Worm (Caenorhabditis elegans) whole organism, L3 larva: ENCODE results near the gene K02G10.15.

Experiments
- R02D3.7 ChIP-seq: fragments of 150-350 bp; optimal IDR thresholded peaks from 2 replicates; lab custom pipeline; 2014; ENCODE audit warnings: missing biosample characterization, missing genetic modification characterization
- ama-1 ChIP-seq: fragments of 150-350 bp; optimal IDR thresholded peaks from 2 replicates; lab custom pipeline; 2018
- ceh-28 ChIP-seq: fragments of 150-350 bp; optimal IDR thresholded peaks from 2 replicates; lab custom pipeline; 2014; ENCODE audit warnings: missing biosample characterization, missing genetic modification reagents, missing genetic modification characterization
- egl-27 ChIP-seq: sonication (generic microtip); optimal IDR thresholded peaks from 4 replicates; lab custom pipeline; 2017; ENCODE audit warnings: missing biosample characterization, missing genetic modification reagents, missing genetic modification characterization
- egl-5 ChIP-seq: fragments of 150-350 bp; optimal IDR thresholded peaks from 2 replicates; lab custom pipeline; 2017; ENCODE audit warnings: missing biosample characterization, missing genetic modification reagents, missing genetic modification characterization, inconsistent platforms
- elt-1 ChIP-seq: fragments of 150-350 bp; optimal IDR thresholded peaks from 2 replicates; lab custom pipeline; 2014; ENCODE audit warnings: missing biosample characterization, missing genetic modification characterization
- elt-2 ChIP-seq: sonication (generic microtip); optimal IDR thresholded peaks from 2 replicates; lab custom pipeline; 2016; ENCODE audit warnings: missing genetic modification reagents, mild to moderate bottlenecking, missing genetic modification characterization, missing compliant biosample characterization
- elt-3 ChIP-seq, 3 experiments: fragments of 150-350 bp in 1 of 3; sonication (generic microtip) in 2 of 3; optimal IDR thresholded peaks; 2 replicates in 2 of 3; 4 replicates in 1 of 3; lab custom pipeline; 2014 to 2017; ENCODE audit warnings: missing biosample characterization in 3 of 3, missing genetic modification characterization in 3 of 3
- eor-1 ChIP-seq, 2 experiments: fragments of 150-350 bp; optimal IDR thresholded peaks; 2 replicates each; lab custom pipeline; 2014 to 2018; ENCODE audit warnings: missing biosample characterization in 2 of 2, missing genetic modification characterization in 2 of 2
- fkh-2 ChIP-seq: fragments of 150-350 bp; optimal IDR thresholded peaks from 2 replicates; lab custom pipeline; 2014; ENCODE audit warnings: missing biosample characterization, missing genetic modification reagents, missing genetic modification characterization
- hmg-11 ChIP-seq: sonication (generic microtip); optimal IDR thresholded peaks from 2 replicates; lab custom pipeline; 2016; ENCODE audit warnings: missing genetic modification characterization, missing compliant biosample characterization
- jun-1 ChIP-seq: fragments of 150-350 bp; optimal IDR thresholded peaks from 2 replicates; lab custom pipeline; 2014; ENCODE audit warnings: missing biosample characterization, missing genetic modification reagents, missing genetic modification characterization
- lin-15B ChIP-seq: fragments of 150-350 bp; optimal IDR thresholded peaks from 2 replicates; lab custom pipeline; 2014; ENCODE audit warnings: missing biosample characterization, missing genetic modification characterization
- lin-39 ChIP-seq: fragments of 150-350 bp; optimal IDR thresholded peaks from 2 replicates; lab custom pipeline; 2018; ENCODE audit warnings: missing biosample characterization, missing genetic modification reagents, missing genetic modification characterization
- mdl-1 ChIP-seq: fragments of 150-350 bp; optimal IDR thresholded peaks from 2 replicates; lab custom pipeline; 2014; ENCODE audit warnings: missing biosample characterization, missing genetic modification characterization
- mml-1 ChIP-seq: fragments of 150-350 bp; sonication (generic microtip); optimal IDR thresholded peaks from 3 replicates; lab custom pipeline; 2014; ENCODE audit warnings: missing biosample characterization, missing genetic modification characterization
- nfya-1 ChIP-seq: sonication (generic microtip); optimal IDR thresholded peaks from 2 replicates; lab custom pipeline; 2017; ENCODE audit warnings: missing genetic modification characterization, mild to moderate bottlenecking, missing compliant biosample characterization, antibody characterized with exemption, moderate library complexity; ENCODE audit not compliant: insufficient read depth
- nhr-11 ChIP-seq: fragments of 150-350 bp; optimal IDR thresholded peaks from 2 replicates; lab custom pipeline; 2014; ENCODE audit warnings: missing biosample characterization, missing genetic modification characterization
- nhr-23 ChIP-seq: fragments of 150-350 bp; optimal IDR thresholded peaks from 2 replicates; lab custom pipeline; 2014; ENCODE audit warnings: missing biosample characterization, missing genetic modification reagents, missing genetic modification characterization
- nhr-25 ChIP-seq: sonication (generic microtip); optimal IDR thresholded peaks from 2 replicates; lab custom pipeline; 2017; ENCODE audit warnings: missing biosample characterization, missing genetic modification characterization
- nhr-28 ChIP-seq: fragments of 150-350 bp; optimal IDR thresholded peaks from 2 replicates; lab custom pipeline; 2014; ENCODE audit warnings: missing biosample characterization, missing genetic modification characterization
- nhr-77 ChIP-seq: fragments of 150-350 bp; optimal IDR thresholded peaks from 2 replicates; lab custom pipeline; 2014; ENCODE audit warnings: missing biosample characterization, missing genetic modification characterization
- pha-4 ChIP-seq: fragments of 150-350 bp; optimal IDR thresholded peaks from 2 replicates; lab custom pipeline; 2014; ENCODE audit warnings: missing biosample characterization, missing genetic modification reagents, missing genetic modification characterization
- pqm-1 ChIP-seq: fragments of 150-350 bp; optimal IDR thresholded peaks from 2 replicates; lab custom pipeline; 2017; ENCODE audit warnings: missing biosample characterization, missing genetic modification characterization, inconsistent platforms
- sea-2 ChIP-seq: fragments of 150-350 bp; sonication (generic microtip); optimal IDR thresholded peaks from 4 replicates; lab custom pipeline; 2014; ENCODE audit warnings: missing biosample characterization, missing genetic modification reagents, missing genetic modification characterization
- skn-1 ChIP-seq: fragments of 150-350 bp; optimal IDR thresholded peaks from 2 replicates; lab custom pipeline; 2014; ENCODE audit warnings: missing biosample characterization, missing genetic modification characterization
- snpc-4 ChIP-seq: fragments of 150-350 bp; optimal IDR thresholded peaks from 2 replicates; lab custom pipeline; 2014; ENCODE audit warnings: missing biosample characterization, missing genetic modification characterization
- unc-39 ChIP-seq: sonication (generic microtip); optimal IDR thresholded peaks from 4 replicates; lab custom pipeline; 2017; ENCODE audit warnings: missing biosample characterization, missing genetic modification characterization
- unc-62 ChIP-seq: fragments of 150-350 bp; sonication (generic microtip); optimal IDR thresholded peaks from 4 replicates; lab custom pipeline; 2014; ENCODE audit warnings: missing biosample characterization, missing genetic modification reagents, missing genetic modification characterization
- ztf-4 ChIP-seq: fragments of 150-350 bp; optimal IDR thresholded peaks from 2 replicates; lab custom pipeline; 2014; ENCODE audit warnings: missing biosample characterization, missing genetic modification characterization

Gene K02G10.15

ce11 chrX:4705666-4706065, 23.1 kb upstream of the K02G10.15 start:
- TF ChIP-seq nhr-23 (tag; lab: Kevin White, UChicago) (no peak), lin-15B (tag; lab: Kevin White, UChicago) (no peak), elt-1 (tag; lab: Kevin White, UChicago) (peak; percentile 39)

DNA sequence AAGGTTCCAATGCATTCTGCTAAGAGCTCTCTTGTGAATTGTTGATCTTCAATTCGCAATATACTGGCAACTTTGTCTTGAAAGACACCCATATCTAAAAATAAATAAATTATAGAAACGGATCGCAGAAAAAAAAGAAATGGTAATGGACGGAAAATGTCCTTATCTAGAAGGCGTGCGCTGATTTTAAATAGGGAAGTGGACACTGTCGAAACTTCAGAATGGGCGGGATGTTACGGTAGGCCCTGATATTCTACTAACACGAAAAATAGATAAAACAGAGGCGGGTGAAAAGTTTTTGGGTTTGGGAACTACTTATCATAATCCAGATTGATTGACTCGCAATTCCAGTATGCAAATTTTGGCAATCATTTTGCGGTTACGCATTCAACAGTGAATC, 22.4 kb upstream of the K02G10.15 start, which contains the start of gene aqp-8:
Gene aqp-8 (minus strand): TSS at position 101 of the 400 bp plus-strand sequence.
- TF ChIP-seq snpc-4 (tag; lab: Kevin White, UChicago) = no peak
- TF ChIP-seq lin-15B (tag; lab: Kevin White, UChicago) = no peak
- no peak for TF ChIP-seq skn-1 (tag; lab: Kevin White, UChicago)
- no peak for TF ChIP-seq egl-27 (tag; lab: Kevin White, UChicago)
- no peak for TF ChIP-seq unc-39 (tag; lab: Kevin White, UChicago)
- TF ChIP-seq sea-2 (GFP tag; lab: Kevin White, UChicago) = no peak
- TF ChIP-seq, all 47 proteins: peak for 0

- no peak for TF ChIP-seq egl-5 (tag; lab: Kevin White, UChicago)
- TF ChIP-seq pha-4 = peak; percentile 21
- peak; percentile 95 for TF ChIP-seq elt-2 (tag; lab: Kevin White, UChicago)
- TF ChIP-seq pqm-1 = peak; percentile 3
Observed at ce11 chrX:4700083-4700482, 17.6 kb upstream of the K02G10.15 start.

DNA sequence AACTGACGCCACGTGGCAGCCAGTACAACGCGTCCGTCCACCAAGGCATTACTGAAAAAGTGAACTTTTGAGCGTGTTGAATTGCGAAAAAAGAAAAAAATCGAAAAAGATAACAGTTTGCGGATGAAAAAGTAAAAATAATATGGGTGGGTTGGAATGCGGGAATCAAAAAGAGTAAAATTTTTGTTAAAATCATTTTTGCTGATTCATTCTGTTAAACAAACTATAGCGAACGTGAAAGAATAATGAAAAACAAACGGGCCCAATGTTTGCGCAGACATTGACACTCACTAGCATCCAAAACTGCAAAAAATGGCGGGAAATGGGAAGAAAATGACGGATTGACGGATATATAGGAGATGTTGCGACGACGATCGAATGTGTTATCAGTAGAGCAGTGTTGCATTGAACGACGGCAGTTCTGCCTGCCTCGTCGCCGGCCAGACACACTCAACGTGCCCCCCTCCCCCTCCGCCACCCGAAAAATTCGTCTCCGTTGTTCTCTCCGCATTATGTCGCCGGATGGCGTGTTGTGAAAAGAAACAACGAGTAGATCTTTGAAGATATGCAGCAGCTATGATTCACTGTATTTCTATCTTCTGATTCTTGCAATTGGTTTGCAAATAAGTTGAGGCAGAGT, 17.0 kb upstream of the K02G10.15 start, which contains the start of gene hyl-2:
Gene hyl-2 (minus strand): TSS at position 51 of the 640 bp plus-strand sequence.
- TF ChIP-seq egl-5 (tag; lab: Kevin White, UChicago) = peak; percentile 39
- peak; percentile 71 for TF ChIP-seq lin-15B (tag; lab: Kevin White, UChicago)
- no peak for TF ChIP-seq eor-1 (tag; optimal IDR thresholded peaks at IDR 0.05; lab: Kevin White, UChicago)
- TF ChIP-seq nhr-23 (tag; lab: Kevin White, UChicago) = peak; percentile 59
- no peak for TF ChIP-seq R02D3.7 (tag; lab: Kevin White, UChicago)
- TF ChIP-seq hmg-11 = peak; percentile 65
- TF ChIP-seq nhr-11 (tag; lab: Kevin White, UChicago) = no peak
- TF ChIP-seq egl-27 (tag; lab: Kevin White, UChicago) = no peak
- peak; percentile 70 for TF ChIP-seq nfya-1 (tag; lab: Kevin White, UChicago)
- peak; percentile 27 for TF ChIP-seq snpc-4 (tag; lab: Kevin White, UChicago)
- TF ChIP-seq nhr-25 (tag; lab: Kevin White, UChicago) = peak; percentile 45
- no peak for TF ChIP-seq elt-1 (tag; lab: Kevin White, UChicago)
- TF ChIP-seq nhr-77 (tag; lab: Kevin White, UChicago) = no peak
- peak; percentile 84 for TF ChIP-seq lin-39

DNA sequence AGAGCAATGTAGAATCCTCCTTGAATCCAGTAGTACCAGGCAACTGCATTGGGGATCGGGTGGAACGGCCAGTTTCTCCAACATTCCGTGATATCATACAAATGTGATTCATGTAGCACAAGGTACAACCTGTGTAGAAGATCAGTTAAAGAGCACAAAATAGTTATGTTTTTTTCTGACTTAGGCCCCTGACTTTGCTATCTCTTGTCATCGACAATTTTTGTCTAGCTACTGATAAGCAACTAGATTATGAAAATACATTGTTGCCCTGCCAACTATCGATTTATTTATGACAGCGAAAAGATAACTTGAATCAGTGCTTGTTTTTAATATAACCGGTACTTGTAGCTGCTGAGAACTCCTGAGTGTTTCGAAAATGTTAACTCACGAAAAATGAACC, 15.8 kb upstream of the K02G10.15 start:
- TF ChIP-seq jun-1 (tag; lab: Kevin White, UChicago) (no peak), fkh-2 (tag; lab: Kevin White, UChicago) (no peak), eor-1 (tag; optimal IDR thresholded peaks at IDR 0.05; lab: Kevin White, UChicago) (no peak), elt-2 (tag; lab: Kevin White, UChicago) (peak; percentile 87), mml-1 (tag; lab: Kevin White, UChicago) (no peak), lin-39 (no peak), nhr-28 (no peak), snpc-4 (tag; lab: Kevin White, UChicago) (no peak), pqm-1 (peak; percentile 89), ceh-28 (tag; lab: Kevin White, UChicago) (peak; percentile 50), elt-3 (tag; optimal IDR thresholded peaks at IDR 0.05; lab: Kevin White, UChicago) (no peak), ama-1 (lab: Kevin White, UChicago) (no peak), ztf-4 (tag; lab: Kevin White, UChicago) (no peak), mdl-1 (tag; lab: Kevin White, UChicago) (no peak), unc-62 (GFP tag; lab: Kevin White, UChicago) (no peak), nhr-11 (tag; lab: Kevin White, UChicago) (no peak)
